Fruit fly (Drosophila melanogaster) whole organism, pupa: ENCODE measurements around the gene CG34310.

Experiments
- CG14655 ChIP-seq: fragments of 200-800 bp; sonication (Bioruptor generic); optimal IDR thresholded peaks from 3 replicates; lab custom pipeline; 2017; ENCODE audit warnings: mild to moderate bottlenecking, missing biosample characterization, missing genetic modification reagents, missing genetic modification characterization
- CG15710 ChIP-seq: fragments of 200-800 bp; sonication (Bioruptor generic); optimal IDR thresholded peaks from 2 replicates; lab custom pipeline; 2018; ENCODE audit warnings: missing biosample characterization, mild to moderate bottlenecking, missing genetic modification characterization, moderate library complexity
- CG34367 ChIP-seq: fragments of 200-800 bp; sonication (Bioruptor generic); optimal IDR thresholded peaks from 2 replicates; lab custom pipeline; 2018; ENCODE audit warnings: missing biosample characterization, mild to moderate bottlenecking, missing genetic modification characterization
- CG8159 ChIP-seq: fragments of 200-800 bp; sonication (Bioruptor generic); optimal IDR thresholded peaks from 3 replicates; lab custom pipeline; 2018; ENCODE audit warnings: missing biosample characterization, mild to moderate bottlenecking, missing genetic modification characterization, moderate library complexity
- CG9948 ChIP-seq: fragments of 200-800 bp; sonication (Bioruptor generic); optimal IDR thresholded peaks from 2 replicates; lab custom pipeline; 2018; ENCODE audit warnings: missing biosample characterization, mild to moderate bottlenecking, missing genetic modification characterization, moderate library complexity
- D1 ChIP-seq: fragments of 200-800 bp; sonication (Bioruptor generic); optimal IDR thresholded peaks from 2 replicates; lab custom pipeline; 2018; ENCODE audit warnings: missing biosample characterization, mild to moderate bottlenecking, missing genetic modification characterization, moderate library complexity
- EcR ChIP-seq: fragments of 200-800 bp; sonication (Bioruptor generic); optimal IDR thresholded peaks from 3 replicates; lab custom pipeline; 2019; ENCODE audit warnings: missing biosample characterization, missing genetic modification characterization, mild to moderate bottlenecking, moderate library complexity, missing genetic modification reagents
- Ets98B ChIP-seq: fragments of 200-800 bp; sonication (Bioruptor generic); IDR thresholded peaks from 2 replicates; pipeline ENCODE4 v1.3.6; 2022; ENCODE audit warnings: missing biosample characterization, missing genetic modification characterization
- Pif1A ChIP-seq: fragments of 200-800 bp; sonication (Bioruptor generic); optimal IDR thresholded peaks from 3 replicates; lab custom pipeline; 2016; ENCODE audit warnings: missing biosample characterization, missing genetic modification characterization
- Pif1B ChIP-seq: fragments of 200-800 bp; sonication (Bioruptor generic); optimal IDR thresholded peaks from 3 replicates; lab custom pipeline; 2016; ENCODE audit warnings: missing biosample characterization, missing genetic modification characterization

DNA sequence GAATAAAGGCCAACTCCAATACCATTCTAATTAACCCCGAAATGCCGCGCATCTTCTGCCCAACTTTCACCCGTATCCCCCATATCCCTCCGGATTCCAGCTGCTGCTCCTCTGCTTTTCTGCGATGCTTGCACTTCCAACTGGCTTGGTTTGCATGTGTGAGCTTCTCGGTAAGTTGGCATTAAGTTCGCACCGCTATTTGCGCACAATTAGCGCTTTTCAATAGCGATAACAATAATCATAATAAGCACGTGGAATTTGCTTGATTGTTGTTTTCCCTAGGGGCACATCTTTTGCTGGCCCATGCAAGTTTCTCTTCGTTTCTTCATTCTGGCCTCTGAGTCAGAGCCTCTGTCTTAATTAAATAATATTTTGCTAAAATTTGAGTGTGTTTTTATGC lies 41.4 kb upstream of the CG34310 start:
- TF ChIP-seq CG9948 (tag; lab: Kevin White, UChicago) (no peak), CG8159 (tag; lab: Kevin White, UChicago) (no peak), CG15710 (tag; lab: Kevin White, UChicago) (no peak), Pif1A (GFP tag; lab: Kevin White, UChicago) (no peak), Pif1B (GFP tag; lab: Kevin White, UChicago) (no peak), D1 (tag; lab: Kevin White, UChicago) (no peak), CG14655 (no peak), CG34367 (tag; lab: Kevin White, UChicago) (no peak), EcR (GFP tag; lab: Kevin White, UChicago) (no peak), Ets98B (GFP tag; lab: Robert Waterston, UW) (no peak)
